Worm (Caenorhabditis elegans): Measurements from ENCODE around the gene F46C8.8.

Gene F46C8.8

ce11 chrX:7554326-7554725 is at the start of gene F46C8.8:
Gene F46C8.8, minus strand, starts transcription at chrX:7554426.
- TF ChIP-seq sea-1 (GFP tag; conservative IDR thresholded peaks at IDR 0.05) = no peak
- TF ChIP-seq ceh-13 (GFP tag; optimal IDR thresholded peaks at IDR 0.05) = no peak
- TF ChIP-seq tbx-11 (GFP tag; IDR thresholded peaks at IDR 0.05) = no peak
- TF ChIP-seq hmbx-1 (tag; optimal IDR thresholded peaks at IDR 0.05) = no peak
- no peak for TF ChIP-seq tbx-37 (GFP tag; conservative IDR thresholded peaks at IDR 0.05)
- TF ChIP-seq ama-1 (optimal IDR thresholded peaks at IDR 0.05) = no peak
- no peak for TF ChIP-seq F13C5.2 (tag; optimal IDR thresholded peaks at IDR 0.05)
- no peak for TF ChIP-seq hmg-4 (GFP tag; optimal IDR thresholded peaks at IDR 0.05)
- no peak for TF ChIP-seq ceh-36 (tag; optimal IDR thresholded peaks at IDR 0.05)
- no peak for TF ChIP-seq flt-1 (GFP tag; IDR thresholded peaks at IDR 0.05)
- no peak for TF ChIP-seq scrt-1 (GFP tag; IDR thresholded peaks at IDR 0.05)
- no peak for TF ChIP-seq aly-1 (tag; optimal IDR thresholded peaks at IDR 0.05)
- TF ChIP-seq pes-1 (GFP tag; IDR thresholded peaks at IDR 0.05) = no peak

DNA sequence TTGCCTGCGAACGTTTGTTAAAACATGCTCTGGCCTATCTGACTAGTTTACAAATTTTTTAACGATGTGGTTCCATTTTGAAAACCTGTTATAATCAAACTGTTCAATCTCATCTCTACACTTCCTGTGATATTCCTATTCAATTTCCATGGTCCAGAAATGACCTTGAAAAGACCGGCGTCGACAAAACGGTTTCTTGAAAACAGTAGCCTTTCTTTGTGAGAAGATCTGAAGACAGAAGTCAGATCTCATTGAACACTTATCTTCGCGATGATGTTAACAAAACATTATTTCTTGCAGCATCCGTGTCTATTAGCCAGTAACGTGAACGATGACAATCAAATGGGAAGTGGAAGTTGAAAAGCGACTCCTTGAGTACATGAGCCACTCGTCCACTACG is 42.4 kb upstream of the F46C8.8 start, which contains the start of gene C44E12.1:
C44E12.1 (plus strand) TSS at position 301 of the 400 bp plus-strand sequence.
- TF ChIP-seq tbx-37 (GFP tag; conservative IDR thresholded peaks at IDR 0.05) = no peak

DNA sequence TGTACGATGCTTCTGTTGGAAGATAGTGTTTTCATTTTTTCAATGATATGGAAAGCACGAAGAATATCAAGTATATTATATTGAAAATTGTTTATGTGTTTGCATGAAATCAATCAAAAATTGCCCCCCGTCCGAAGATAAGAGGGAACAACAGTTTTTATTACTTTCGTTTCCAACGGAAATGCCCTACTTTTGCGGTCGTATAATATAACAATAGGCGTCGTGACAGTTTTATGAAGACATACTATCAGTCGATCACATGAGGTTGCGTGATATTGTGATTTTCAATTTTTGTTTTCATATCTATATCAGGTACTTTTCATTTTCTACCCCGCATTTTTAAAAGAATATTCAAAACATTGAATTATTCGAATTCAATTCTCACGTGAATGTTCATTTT is 41.8 kb upstream of the F46C8.8 start:
- TF ChIP-seq pes-1 (GFP tag; IDR thresholded peaks at IDR 0.05) = no peak
- TF ChIP-seq ceh-36 (tag; optimal IDR thresholded peaks at IDR 0.05) = no peak
- TF ChIP-seq hmg-4 (GFP tag; optimal IDR thresholded peaks at IDR 0.05) = no peak
- TF ChIP-seq tbx-37 (GFP tag; conservative IDR thresholded peaks at IDR 0.05) = no peak

DNA sequence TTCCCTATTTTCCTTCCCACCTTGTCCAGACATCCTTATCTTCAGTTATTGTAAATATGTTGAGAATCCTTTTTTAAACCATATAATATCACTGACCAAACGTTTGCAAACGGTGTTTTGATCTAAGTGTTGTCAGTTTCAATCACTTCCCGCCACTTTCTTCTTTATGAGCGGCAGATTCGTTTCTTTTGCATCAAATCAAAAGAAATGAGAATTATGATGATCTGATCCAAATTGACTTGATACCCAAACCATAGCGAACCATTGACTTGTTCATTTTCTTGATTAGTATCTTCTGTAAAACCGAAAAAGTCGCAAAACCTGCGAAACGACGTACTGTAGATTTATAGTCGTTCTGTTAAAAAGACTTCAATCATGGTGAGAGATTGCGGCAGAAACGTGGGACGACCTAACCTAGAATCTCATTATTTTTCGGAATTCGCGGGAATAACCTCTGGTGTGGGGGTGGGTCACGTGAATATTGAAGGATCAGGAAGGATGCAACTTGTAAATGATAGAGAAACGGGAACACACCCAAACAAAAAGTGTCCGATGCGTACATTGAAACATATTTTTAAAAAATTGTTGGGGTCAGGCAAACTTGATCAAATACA is 39.8 kb upstream of the F46C8.8 start:
- TF ChIP-seq hmg-4 (GFP tag; optimal IDR thresholded peaks at IDR 0.05) (no peak), F13C5.2 (tag; optimal IDR thresholded peaks at IDR 0.05) (no peak)

DNA sequence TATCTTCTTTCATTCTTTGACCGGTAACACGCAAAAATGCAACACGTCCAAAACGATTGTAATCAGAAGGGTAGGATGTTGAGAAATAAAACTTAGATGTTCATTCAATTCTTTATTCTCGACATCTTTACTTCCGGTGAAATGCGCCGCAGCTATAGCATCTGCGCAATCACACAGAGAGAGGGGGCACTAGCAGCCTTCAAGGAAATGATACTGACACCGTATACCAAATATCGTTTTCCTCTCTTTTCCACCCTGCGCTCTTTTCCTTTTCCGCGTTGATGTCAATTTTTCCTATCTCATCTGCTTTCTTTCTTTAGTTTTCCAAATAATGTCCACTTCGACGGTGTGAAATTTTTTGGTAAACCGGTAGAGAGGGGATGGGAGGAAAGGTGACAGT is 36.5 kb upstream of the F46C8.8 start:
- TF ChIP-seq scrt-1 (GFP tag; IDR thresholded peaks at IDR 0.05) (no peak), ceh-36 (tag; optimal IDR thresholded peaks at IDR 0.05) (no peak), F13C5.2 (tag; optimal IDR thresholded peaks at IDR 0.05) (no peak), flt-1 (GFP tag; IDR thresholded peaks at IDR 0.05) (no peak), hmbx-1 (tag; optimal IDR thresholded peaks at IDR 0.05) (no peak), hmg-4 (GFP tag; optimal IDR thresholded peaks at IDR 0.05) (no peak), tra-4 (tag; optimal IDR thresholded peaks at IDR 0.05) (no peak), ama-1 (optimal IDR thresholded peaks at IDR 0.05) (no peak), hnd-1 (tag; optimal IDR thresholded peaks at IDR 0.05) (no peak), tbx-11 (GFP tag; IDR thresholded peaks at IDR 0.05) (no peak), sea-1 (GFP tag; conservative IDR thresholded peaks at IDR 0.05) (no peak), aly-1 (tag; optimal IDR thresholded peaks at IDR 0.05) (no peak), ets-7 (tag; optimal IDR thresholded peaks at IDR 0.05) (no peak), tbx-37 (GFP tag; conservative IDR thresholded peaks at IDR 0.05) (no peak), B0310.2 (tag; optimal IDR thresholded peaks at IDR 0.05) (no peak), pes-1 (GFP tag; IDR thresholded peaks at IDR 0.05) (no peak), ceh-13 (GFP tag; optimal IDR thresholded peaks at IDR 0.05) (no peak)

DNA sequence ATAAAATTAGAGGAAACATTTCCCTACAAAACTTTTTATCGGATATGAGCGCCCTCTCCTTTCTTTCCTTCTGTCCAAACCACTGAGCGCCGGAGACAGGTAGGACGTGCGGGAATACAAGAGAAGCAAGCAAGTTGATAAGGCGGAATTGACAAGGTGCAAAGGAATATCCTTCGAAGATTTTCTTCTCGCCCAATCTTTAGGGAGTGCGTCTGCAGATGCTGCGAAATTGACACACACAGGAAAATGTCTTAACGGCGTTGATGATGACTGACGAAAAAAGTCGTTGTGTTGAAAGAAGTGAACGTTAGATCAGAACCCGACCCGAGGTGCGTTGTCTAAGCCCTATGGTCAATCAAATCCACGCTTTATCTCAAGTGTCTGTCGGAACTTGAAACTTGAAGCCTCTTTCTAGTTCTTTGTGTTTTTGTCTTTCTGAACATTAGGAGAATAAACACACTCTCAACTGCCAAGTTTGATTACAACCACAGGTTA is 33.6 kb upstream of the F46C8.8 start:
- TF ChIP-seq tbx-11 (GFP tag; IDR thresholded peaks at IDR 0.05) (no peak), hmg-4 (GFP tag; optimal IDR thresholded peaks at IDR 0.05) (no peak), pes-1 (GFP tag; IDR thresholded peaks at IDR 0.05) (no peak), flt-1 (GFP tag; IDR thresholded peaks at IDR 0.05) (no peak), ceh-36 (tag; optimal IDR thresholded peaks at IDR 0.05) (no peak), F13C5.2 (tag; optimal IDR thresholded peaks at IDR 0.05) (no peak), hnd-1 (tag; optimal IDR thresholded peaks at IDR 0.05) (no peak)

DNA sequence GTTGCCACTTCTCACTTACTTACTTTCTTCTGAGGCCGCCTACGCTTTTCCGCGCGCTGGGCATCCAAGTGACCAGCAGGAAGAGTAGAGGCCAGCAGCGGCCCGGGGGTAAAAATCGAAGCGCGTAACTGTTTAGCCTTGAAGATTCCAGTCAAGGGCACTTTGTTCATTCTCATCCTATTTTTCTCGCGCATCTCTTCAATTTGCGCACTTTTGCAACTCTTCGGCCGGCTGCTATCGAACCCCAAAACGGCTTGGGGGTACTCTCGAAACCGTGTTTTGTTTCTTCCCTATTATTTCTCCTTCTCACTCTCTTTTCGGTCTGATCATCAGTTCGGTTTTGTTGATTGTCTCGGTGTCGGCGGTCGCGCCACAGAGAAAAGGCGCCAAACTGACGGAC is 32.4 kb upstream of the F46C8.8 start:
- TF ChIP-seq ceh-36 (tag; optimal IDR thresholded peaks at IDR 0.05) (no peak), tbx-11 (GFP tag; IDR thresholded peaks at IDR 0.05) (no peak), sea-1 (GFP tag; conservative IDR thresholded peaks at IDR 0.05) (no peak), B0310.2 (tag; optimal IDR thresholded peaks at IDR 0.05) (no peak), tbx-37 (GFP tag; conservative IDR thresholded peaks at IDR 0.05) (no peak), hmbx-1 (tag; optimal IDR thresholded peaks at IDR 0.05) (no peak)

ce11 chrX:7585610-7586259 is 31.5 kb upstream of the F46C8.8 start, which contains the start of gene adt-2:
Gene adt-2, plus strand, starts transcription at chrX:7586209.
- TF ChIP-seq scrt-1 (GFP tag; IDR thresholded peaks at IDR 0.05) (no peak), hmbx-1 (tag; optimal IDR thresholded peaks at IDR 0.05) (no peak), aly-1 (tag; optimal IDR thresholded peaks at IDR 0.05) (no peak), sea-1 (GFP tag; conservative IDR thresholded peaks at IDR 0.05) (no peak), flt-1 (GFP tag; IDR thresholded peaks at IDR 0.05) (no peak), F13C5.2 (tag; optimal IDR thresholded peaks at IDR 0.05) (no peak), ceh-13 (GFP tag; optimal IDR thresholded peaks at IDR 0.05) (no peak), tbx-11 (GFP tag; IDR thresholded peaks at IDR 0.05) (no peak)
